Worm (Caenorhabditis elegans) whole organism, L4/young adult: ENCODE data around the gene F45E6.1.

Source experiments
- W03F9.2 ChIP-seq: fragments of 150-350 bp; optimal IDR thresholded peaks from 2 replicates; lab custom pipeline; 2014; ENCODE audit warnings: missing biosample characterization, missing genetic modification characterization
- dao-5 ChIP-seq: sonication (generic microtip); optimal IDR thresholded peaks from 2 replicates; lab custom pipeline; 2016; ENCODE audit warnings: missing genotype, missing genetic modification characterization, moderate library complexity, missing compliant biosample characterization
- him-1 ChIP-seq: sonication (generic microtip); optimal IDR thresholded peaks from 2 replicates; lab custom pipeline; 2016; ENCODE audit warnings: missing genotype, missing genetic modification reagents, missing genetic modification characterization, missing compliant biosample characterization

The F45E6.1 gene

DNA sequence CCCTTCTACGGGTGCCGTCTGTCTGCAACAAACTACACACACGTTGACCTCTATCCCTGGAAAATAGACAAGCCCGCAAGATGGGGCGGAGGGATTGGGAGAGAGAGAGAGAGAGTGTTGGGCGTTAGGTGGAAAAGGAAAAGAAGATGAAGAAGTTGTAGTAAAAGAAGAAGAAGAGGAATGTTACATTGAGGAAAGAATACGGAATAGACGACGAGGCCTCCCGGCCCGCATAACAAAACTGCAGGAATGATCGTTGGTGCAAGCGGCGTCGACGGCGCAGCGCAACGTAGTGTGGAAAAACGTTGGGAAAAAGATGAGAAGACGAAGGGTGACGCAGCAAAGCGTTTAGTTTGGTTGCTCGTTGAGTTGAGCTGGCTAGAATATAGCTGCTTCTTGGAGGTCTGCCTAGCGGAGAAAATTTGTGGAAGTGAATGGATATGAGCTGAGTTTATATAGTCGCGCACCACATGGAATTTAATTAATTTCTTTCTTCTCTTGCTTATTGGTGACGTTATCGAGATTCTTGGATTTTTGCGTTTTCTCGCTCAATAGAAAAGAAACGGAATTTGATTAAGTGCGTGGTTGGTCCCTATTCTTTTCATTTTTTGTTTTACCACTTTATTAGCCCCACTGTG is 33.0 kb upstream of the F45E6.1 start:
- TF ChIP-seq dao-5 (tag; lab: Kevin White, UChicago) (no peak), W03F9.2 (tag; lab: Kevin White, UChicago) (no peak), him-1 (tag; lab: Kevin White, UChicago) (peak; percentile 30)

DNA sequence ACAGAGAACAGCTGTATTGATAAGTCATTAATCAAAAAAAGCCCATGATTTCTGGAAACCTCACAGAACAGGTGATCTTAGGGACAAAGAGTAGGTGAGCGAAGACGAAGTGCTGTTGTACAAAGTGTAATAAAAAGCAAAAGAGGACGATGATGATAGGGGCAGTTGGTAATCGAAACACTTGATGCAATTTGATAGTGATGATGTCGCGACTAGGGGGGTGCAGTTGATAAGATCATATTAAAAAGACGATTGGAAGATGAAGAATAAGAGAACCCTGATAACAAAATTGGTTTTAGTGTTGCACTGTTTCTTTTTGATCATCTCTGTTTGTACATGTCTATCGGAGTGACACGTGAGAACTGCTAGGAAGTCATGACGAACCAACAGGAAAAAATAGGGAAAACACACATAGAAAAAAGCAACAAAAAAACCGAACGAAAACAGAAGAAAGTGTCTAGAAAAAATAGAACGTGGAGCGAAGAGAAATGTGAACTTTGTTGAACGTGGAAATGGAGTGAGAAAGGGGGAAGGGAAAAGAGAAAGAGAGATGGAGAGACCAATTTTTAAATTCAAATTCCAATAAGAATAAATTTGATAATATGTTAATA is 32.2 kb upstream of the F45E6.1 start:
- no peak for TF ChIP-seq dao-5 (tag; lab: Kevin White, UChicago)
- no peak for TF ChIP-seq him-1 (tag; lab: Kevin White, UChicago)
- no peak for TF ChIP-seq W03F9.2 (tag; lab: Kevin White, UChicago)

DNA sequence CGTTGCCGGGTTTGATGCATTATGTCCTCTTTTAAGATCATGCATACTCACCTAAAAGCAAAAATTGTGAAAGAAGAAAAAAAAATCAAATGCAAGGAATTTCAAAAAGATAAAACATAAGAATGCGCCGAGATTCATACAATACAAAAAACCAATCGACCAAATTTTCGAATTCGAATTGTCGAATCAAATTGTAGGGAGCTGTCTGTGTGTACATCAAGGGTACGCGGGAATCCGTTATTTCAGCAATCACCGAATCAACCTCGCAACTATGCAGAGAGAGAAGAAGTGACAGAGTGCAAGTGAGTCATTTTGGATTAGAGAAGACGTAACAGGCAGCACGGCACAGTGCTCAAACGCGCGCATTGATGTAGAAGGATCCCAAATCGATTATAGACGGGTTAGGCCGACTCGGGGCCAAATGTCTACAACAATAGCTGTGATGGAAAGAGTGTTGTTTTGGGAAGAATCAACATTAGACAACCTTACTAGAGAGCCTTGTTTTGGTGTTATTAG is 26.1 kb upstream of the F45E6.1 start, which contains the start of gene sdz-19:
Gene sdz-19 (minus strand): TSS at position 51 of the 516 bp plus-strand sequence.
- no peak for TF ChIP-seq him-1 (tag; lab: Kevin White, UChicago)
- no peak for TF ChIP-seq dao-5 (tag; lab: Kevin White, UChicago)
- TF ChIP-seq W03F9.2 (tag; lab: Kevin White, UChicago) = no peak

DNA sequence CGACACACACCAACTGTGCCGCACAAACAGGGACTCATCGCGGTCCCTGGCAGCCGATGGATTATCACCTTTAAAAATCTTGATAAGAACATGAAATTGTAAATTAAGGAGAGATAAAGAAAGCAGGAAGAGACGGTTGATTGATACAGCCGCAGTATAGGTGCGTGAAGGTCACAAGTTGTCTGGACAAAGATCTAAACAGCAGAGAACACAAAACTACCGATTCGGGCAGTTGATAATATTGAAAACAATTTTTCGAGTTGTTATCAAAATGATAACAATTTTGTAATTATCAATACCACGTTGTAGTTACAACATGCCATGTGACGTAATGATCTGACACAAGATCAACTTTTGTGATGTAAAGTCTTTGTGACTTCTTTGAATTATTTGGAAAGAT is 23.5 kb upstream of the F45E6.1 start:
- TF ChIP-seq him-1 (tag; lab: Kevin White, UChicago) = no peak
- TF ChIP-seq dao-5 (tag; lab: Kevin White, UChicago) = no peak
- TF ChIP-seq W03F9.2 (tag; lab: Kevin White, UChicago) = peak; percentile 13

DNA sequence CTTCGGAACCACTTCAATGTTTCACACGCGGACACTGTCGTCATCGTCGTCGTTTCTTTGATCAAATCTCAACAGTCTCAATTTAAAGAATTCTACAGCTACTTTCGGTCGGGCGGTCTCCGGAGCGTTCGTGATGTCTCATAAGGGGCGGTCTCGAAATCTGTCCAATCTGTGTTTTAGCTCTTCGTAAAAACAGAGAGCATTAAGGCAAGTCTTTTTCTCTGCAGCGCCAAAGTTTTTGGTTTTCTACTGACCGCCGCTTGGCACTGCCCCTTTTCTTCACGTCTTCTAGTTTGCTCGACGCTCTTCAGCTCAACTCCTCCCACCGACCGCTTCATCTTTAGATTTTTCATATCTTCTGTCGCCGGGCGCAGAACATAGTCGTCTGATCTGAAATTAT is 15.2 kb upstream of the F45E6.1 start, which contains the start of gene lips-1:
Gene lips-1 (plus strand): TSS at position 301 of the 400 bp plus-strand sequence.
- TF ChIP-seq W03F9.2 (tag; lab: Kevin White, UChicago) (no peak), dao-5 (tag; lab: Kevin White, UChicago) (no peak), him-1 (tag; lab: Kevin White, UChicago) (no peak)

DNA sequence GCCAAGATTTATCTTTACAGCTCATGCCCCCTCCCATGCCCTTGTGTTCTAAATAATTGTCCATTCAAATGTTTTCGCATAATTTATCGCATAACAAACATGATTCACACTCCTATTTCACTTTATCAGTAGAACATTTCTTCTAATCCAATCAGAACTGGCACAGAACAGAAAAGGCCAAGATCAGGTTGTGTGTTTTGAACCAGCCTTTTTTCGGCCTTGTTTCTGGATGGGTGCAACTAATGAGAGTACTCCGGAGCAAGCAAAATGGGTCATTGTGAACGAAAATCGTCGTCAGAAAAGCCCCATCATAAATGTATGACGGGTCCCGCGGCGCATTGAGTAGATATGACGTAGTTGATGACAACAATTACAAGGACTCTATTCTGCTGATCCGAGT is 13.9 kb upstream of the F45E6.1 start:
- TF ChIP-seq dao-5 (tag; lab: Kevin White, UChicago) = no peak
- no peak for TF ChIP-seq him-1 (tag; lab: Kevin White, UChicago)
- TF ChIP-seq W03F9.2 (tag; lab: Kevin White, UChicago) = no peak

DNA sequence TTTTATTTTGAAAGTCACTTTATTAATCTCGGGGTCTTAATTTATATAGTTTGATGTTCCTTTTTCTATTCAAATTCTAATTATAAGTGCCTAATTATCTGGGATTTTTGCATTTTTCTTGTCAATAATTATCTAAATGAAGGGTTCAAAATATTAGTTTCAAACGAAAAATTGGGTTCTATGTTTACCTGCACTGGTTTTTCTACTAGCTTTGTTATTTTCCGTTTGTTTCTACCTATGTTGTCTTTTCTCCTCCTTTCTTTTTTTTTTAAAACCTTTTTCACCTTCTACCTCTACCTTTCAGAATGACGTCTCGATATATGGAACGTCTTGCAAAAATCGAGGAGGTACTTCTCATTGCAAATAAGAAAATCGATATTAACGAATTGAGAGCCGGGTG is 7.5 kb upstream of the F45E6.1 start, which contains the start of gene tbc-13:
Gene tbc-13 (plus strand): TSS at position 301 of the 400 bp plus-strand sequence.
- no peak for TF ChIP-seq him-1 (tag; lab: Kevin White, UChicago)
- no peak for TF ChIP-seq W03F9.2 (tag; lab: Kevin White, UChicago)
- TF ChIP-seq dao-5 (tag; lab: Kevin White, UChicago) = no peak

DNA sequence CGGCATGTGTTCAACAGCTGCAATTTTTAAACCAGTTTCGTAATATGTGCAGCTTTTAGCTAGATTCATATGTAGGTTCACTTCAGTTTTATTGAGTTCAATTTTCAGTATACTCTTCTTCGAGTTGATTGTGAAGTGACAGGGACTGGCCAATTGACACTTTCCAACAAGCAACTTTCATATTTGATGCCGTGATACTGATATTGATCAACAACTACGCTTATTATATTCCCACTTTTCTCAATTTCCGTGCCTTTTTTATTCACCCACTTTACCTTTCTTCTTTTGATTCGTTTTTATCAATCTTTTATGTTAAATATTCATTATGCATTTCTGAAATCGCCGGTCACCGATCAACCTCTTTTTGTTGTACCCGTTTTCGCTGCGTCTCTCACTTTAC is 6.8 kb upstream of the F45E6.1 start:
- TF ChIP-seq dao-5 (tag; lab: Kevin White, UChicago) (no peak), W03F9.2 (tag; lab: Kevin White, UChicago) (no peak), him-1 (tag; lab: Kevin White, UChicago) (no peak)

DNA sequence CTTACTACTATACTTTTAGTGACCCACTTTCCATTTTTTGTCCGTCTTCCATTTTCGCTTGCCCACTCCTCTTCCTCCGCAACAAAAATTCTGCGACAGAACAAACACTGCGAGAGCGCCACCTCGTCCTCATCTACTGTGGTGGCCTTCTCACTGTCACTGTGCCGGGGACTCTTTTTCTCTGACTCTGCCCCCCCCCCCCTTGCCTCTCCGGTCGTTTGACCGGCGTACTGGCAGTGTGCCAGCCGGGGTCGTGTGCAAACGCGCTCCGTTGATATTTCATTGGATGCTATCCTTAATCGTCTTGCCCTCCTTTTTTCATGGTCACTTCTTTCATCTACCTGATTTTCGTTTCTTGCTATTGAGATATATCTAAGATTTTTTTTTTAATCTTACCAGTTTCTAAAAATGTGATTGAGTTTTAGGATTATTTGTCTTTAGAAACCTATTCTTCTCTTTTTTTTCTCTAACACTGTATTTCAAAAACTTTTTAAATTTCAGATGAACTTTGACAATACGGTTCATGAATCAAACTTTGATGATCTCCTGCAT is 3.3 kb upstream of the F45E6.1 start, which contains the start of gene atf-6:
Gene atf-6 (plus strand): TSS at position 502 of the 552 bp plus-strand sequence.
- TF ChIP-seq W03F9.2 (tag; lab: Kevin White, UChicago) (no peak), dao-5 (tag; lab: Kevin White, UChicago) (peak; percentile 24), him-1 (tag; lab: Kevin White, UChicago) (peak; percentile 57)

DNA sequence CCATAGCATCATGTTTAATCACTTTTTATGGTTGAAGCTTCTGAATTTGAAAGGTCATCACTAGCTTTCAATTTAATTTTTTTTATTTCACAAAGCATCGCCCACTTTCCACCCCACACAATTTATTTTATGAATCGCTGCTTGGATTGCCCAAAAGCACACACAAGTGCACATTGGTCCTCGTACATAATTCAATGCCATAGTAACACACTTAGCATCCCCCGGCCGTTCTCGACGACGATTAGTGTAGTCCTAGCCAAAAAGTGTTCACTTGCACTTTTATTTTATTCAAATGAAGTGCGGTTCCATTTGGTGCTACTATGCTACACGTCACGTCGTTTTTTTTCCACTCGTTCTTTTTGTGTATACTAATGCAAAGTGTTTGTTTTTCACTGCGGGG is 1.8 kb upstream of the F45E6.1 start:
- TF ChIP-seq dao-5 (tag; lab: Kevin White, UChicago) = no peak
- TF ChIP-seq him-1 (tag; lab: Kevin White, UChicago) = no peak
- no peak for TF ChIP-seq W03F9.2 (tag; lab: Kevin White, UChicago)

DNA sequence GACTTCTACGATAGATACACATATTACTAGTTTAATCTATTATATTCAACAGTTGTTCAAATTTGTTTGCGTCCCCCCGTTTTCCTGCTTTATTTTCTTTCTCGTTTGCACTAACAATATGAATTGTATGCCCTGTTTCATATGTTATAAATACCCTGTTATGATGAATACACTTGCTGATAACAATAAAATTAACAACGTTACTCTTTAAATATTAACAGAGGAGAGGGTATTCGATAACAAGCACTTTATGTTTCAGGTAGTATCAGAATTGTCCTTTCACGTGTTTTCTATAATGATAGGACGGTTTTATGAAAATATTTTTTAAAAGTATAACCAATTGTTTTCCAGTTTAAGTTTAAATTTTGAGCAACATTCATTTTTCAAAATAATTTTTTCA is 1.2 kb upstream of the F45E6.1 start:
- TF ChIP-seq dao-5 (tag; lab: Kevin White, UChicago) (no peak), him-1 (tag; lab: Kevin White, UChicago) (no peak), W03F9.2 (tag; lab: Kevin White, UChicago) (no peak)

DNA sequence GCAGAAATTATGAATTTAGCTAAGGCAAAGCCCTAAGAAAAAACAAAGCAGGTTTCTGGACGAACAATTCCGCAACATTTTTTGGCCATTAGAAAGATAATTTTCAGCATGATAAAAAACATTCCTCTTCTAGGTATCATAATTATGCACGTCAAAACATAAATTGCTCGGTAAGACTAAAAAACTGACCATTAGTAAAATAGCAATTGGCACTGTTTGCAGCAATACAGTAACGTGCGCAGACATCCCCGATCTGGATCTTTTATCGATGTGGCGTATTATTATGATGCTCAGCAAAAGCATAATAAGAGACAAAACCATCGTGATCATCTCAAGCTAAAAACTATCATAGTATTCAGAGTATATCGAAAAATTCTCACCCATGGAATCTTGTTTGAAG is 829 bp downstream of the F45E6.1 start:
- no peak for TF ChIP-seq dao-5 (tag; lab: Kevin White, UChicago)
- TF ChIP-seq him-1 (tag; lab: Kevin White, UChicago) = no peak
- TF ChIP-seq W03F9.2 (tag; lab: Kevin White, UChicago) = no peak

DNA sequence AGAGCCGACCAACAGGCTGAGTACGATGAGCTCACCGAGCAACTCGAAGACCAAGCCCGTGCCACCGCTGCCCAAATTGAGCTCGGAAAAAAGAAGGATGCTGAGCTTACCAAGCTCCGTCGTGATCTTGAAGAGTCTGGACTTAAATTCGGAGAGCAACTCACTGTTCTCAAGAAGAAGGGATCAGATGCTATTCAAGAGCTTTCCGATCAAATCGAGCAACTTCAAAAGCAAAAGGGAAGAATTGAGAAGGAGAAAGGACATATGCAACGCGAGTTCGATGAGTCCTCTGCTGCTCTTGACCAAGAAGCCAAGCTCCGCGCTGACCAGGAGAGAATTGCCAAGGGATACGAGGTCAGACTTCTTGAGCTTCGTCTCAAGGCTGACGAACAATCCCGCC is 5.0 kb downstream of the F45E6.1 start:
- TF ChIP-seq W03F9.2 (tag; lab: Kevin White, UChicago) (no peak), him-1 (tag; lab: Kevin White, UChicago) (no peak)
